Fruit fly (Drosophila melanogaster) whole organism, embryonic: ENCODE results near the gene IFT43.

Source experiments
- Bteb2 ChIP-seq: fragments of 200-800 bp; sonication (Bioruptor generic); optimal IDR thresholded peaks from 2 replicates; lab custom pipeline; 2016; ENCODE audit warnings: missing biosample characterization, missing genetic modification characterization
- CG10267 ChIP-seq: fragments of 200-800 bp; sonication (Bioruptor generic); optimal IDR thresholded peaks from 2 replicates; lab custom pipeline; 2018; ENCODE audit warnings: missing biosample characterization, mild to moderate bottlenecking, missing genetic modification characterization, moderate library complexity
- CG10274 ChIP-seq: fragments of 200-800 bp; sonication (Bioruptor generic); optimal IDR thresholded peaks from 3 replicates; lab custom pipeline; 2017; ENCODE audit warnings: missing biosample characterization, mild to moderate bottlenecking, missing genetic modification characterization
- CG10959 ChIP-seq: fragments of 200-800 bp; sonication (Bioruptor generic); IDR thresholded peaks from 2 replicates; pipeline ENCODE4 v1.3.6; 2022; ENCODE audit warnings: missing biosample characterization, missing genetic modification characterization
- CG11085 ChIP-seq: fragments of 200-800 bp; sonication (Bioruptor generic); IDR thresholded peaks from 2 replicates; pipeline ENCODE4 v1.3.6; 2022; ENCODE audit warnings: missing biosample characterization, missing genetic modification characterization
- CG11456 ChIP-seq: fragments of 200-800 bp; sonication (Bioruptor generic); IDR thresholded peaks from 3 replicates; pipeline ENCODE4 v1.3.6; 2022; ENCODE audit warnings: missing biosample characterization, missing genetic modification characterization
- CG11504 ChIP-seq: fragments of 200-800 bp; sonication (Bioruptor generic); optimal IDR thresholded peaks from 3 replicates; lab custom pipeline; 2019; ENCODE audit warnings: missing biosample characterization, mild to moderate bottlenecking, missing genetic modification characterization, moderate library complexity
- CG11696 ChIP-seq: fragments of 200-800 bp; sonication (Bioruptor generic); IDR thresholded peaks from 2 replicates; pipeline ENCODE4 v1.3.6; 2022; ENCODE audit warnings: missing biosample characterization, missing genetic modification characterization
- CG12219 ChIP-seq: fragments of 200-800 bp; sonication (Bioruptor generic); optimal IDR thresholded peaks from 3 replicates; lab custom pipeline; 2018; ENCODE audit warnings: missing biosample characterization, mild to moderate bottlenecking, missing genetic modification characterization
- CG12769 ChIP-seq: fragments of 200-800 bp; sonication (Bioruptor generic); optimal IDR thresholded peaks from 2 replicates; lab custom pipeline; 2019; ENCODE audit warnings: missing biosample characterization, mild to moderate bottlenecking, missing genetic modification characterization, moderate library complexity
- CG15696 ChIP-seq: fragments of 200-800 bp; sonication (Bioruptor generic); optimal IDR thresholded peaks from 2 replicates; lab custom pipeline; 2019; ENCODE audit warnings: missing biosample characterization, mild to moderate bottlenecking, missing genetic modification characterization, moderate library complexity
- CG1603 ChIP-seq: fragments of 200-800 bp; sonication (Bioruptor generic); optimal IDR thresholded peaks from 2 replicates; lab custom pipeline; 2019; ENCODE audit warnings: missing biosample characterization, mild to moderate bottlenecking, missing genetic modification characterization, moderate library complexity
- CG17568 ChIP-seq: fragments of 200-800 bp; sonication (Bioruptor generic); optimal IDR thresholded peaks from 2 replicates; lab custom pipeline; 2018; ENCODE audit warnings: missing biosample characterization, mild to moderate bottlenecking, missing genetic modification characterization, moderate library complexity
- CG18476 ChIP-seq: fragments of 200-800 bp; sonication (Bioruptor generic); optimal IDR thresholded peaks from 2 replicates; lab custom pipeline; 2016; ENCODE audit warnings: missing biosample characterization, mild to moderate bottlenecking, missing genetic modification characterization
- CG2129 ChIP-seq: fragments of 200-800 bp; sonication (Bioruptor generic); IDR thresholded peaks from 2 replicates; pipeline ENCODE4 v1.3.6; 2022; ENCODE audit warnings: missing biosample characterization, missing genetic modification characterization; ENCODE audit not compliant: partially characterized antibody
- CG2199 ChIP-seq: fragments of 200-800 bp; sonication (Bioruptor generic); IDR thresholded peaks from 3 replicates; pipeline ENCODE4 v1.3.6; 2022; ENCODE audit warnings: missing biosample characterization, missing genetic modification characterization
- CG42726 ChIP-seq: fragments of 200-800 bp; sonication (Bioruptor generic); IDR thresholded peaks from 2 replicates; pipeline ENCODE4 v1.3.6; 2022; ENCODE audit warnings: missing biosample characterization, missing genetic modification characterization; ENCODE audit not compliant: partially characterized antibody
- CG4820 ChIP-seq: fragments of 200-800 bp; sonication (Bioruptor generic); optimal IDR thresholded peaks from 3 replicates; lab custom pipeline; 2016; ENCODE audit warnings: missing biosample characterization, missing genetic modification characterization
- CG5245 ChIP-seq: fragments of 200-800 bp; sonication (Bioruptor generic); optimal IDR thresholded peaks from 3 replicates; lab custom pipeline; 2016; ENCODE audit warnings: missing biosample characterization, missing genetic modification characterization
- CG6254 ChIP-seq: fragments of 200-800 bp; sonication (Bioruptor generic); optimal IDR thresholded peaks from 3 replicates; lab custom pipeline; 2017; ENCODE audit warnings: mild to moderate bottlenecking, missing biosample characterization, missing genetic modification reagents, missing genetic modification characterization
- CG6272 ChIP-seq: fragments of 200-800 bp; sonication (Bioruptor generic); IDR thresholded peaks from 2 replicates; pipeline ENCODE4 v1.3.6; 2022; ENCODE audit warnings: missing biosample characterization, missing genetic modification characterization
- CG7839 ChIP-seq: fragments of 200-800 bp; sonication (Bioruptor generic); optimal IDR thresholded peaks from 3 replicates; lab custom pipeline; 2018; ENCODE audit warnings: missing biosample characterization, mild to moderate bottlenecking, missing genetic modification characterization, moderate library complexity
- CG7987 ChIP-seq: fragments of 200-800 bp; sonication (Bioruptor generic); optimal IDR thresholded peaks from 2 replicates; lab custom pipeline; 2018; ENCODE audit warnings: missing biosample characterization, mild to moderate bottlenecking, missing genetic modification characterization, moderate library complexity
- CG8944 ChIP-seq: fragments of 200-800 bp; sonication (Bioruptor generic); optimal IDR thresholded peaks from 3 replicates; lab custom pipeline; 2016; ENCODE audit warnings: missing biosample characterization, missing genetic modification characterization
- CG9609 ChIP-seq: fragments of 200-800 bp; sonication (Bioruptor generic); optimal IDR thresholded peaks from 3 replicates; lab custom pipeline; 2016; ENCODE audit warnings: missing biosample characterization, missing genetic modification characterization
- CHES-1-like ChIP-seq: fragments of 200-800 bp; sonication (Bioruptor generic); optimal IDR thresholded peaks from 2 replicates; lab custom pipeline; 2016; ENCODE audit warnings: missing biosample characterization, missing genetic modification characterization
- Dad ChIP-seq: fragments of 200-800 bp; sonication (Bioruptor generic); optimal IDR thresholded peaks from 3 replicates; lab custom pipeline; 2016; ENCODE audit warnings: missing biosample characterization, missing genetic modification characterization
- Ets97D ChIP-seq: fragments of 200-800 bp; sonication (Bioruptor generic); optimal IDR thresholded peaks from 3 replicates; lab custom pipeline; 2016; ENCODE audit warnings: missing biosample characterization, missing genetic modification characterization
- HLH3B ChIP-seq: fragments of 200-800 bp; sonication (Bioruptor generic); IDR thresholded peaks from 2 replicates; pipeline ENCODE4 v1.3.6; 2022; ENCODE audit warnings: missing biosample characterization, missing genetic modification characterization
- Kr ChIP-seq: fragments of 200-800 bp; sonication (Bioruptor generic); optimal IDR thresholded peaks from 2 replicates; lab custom pipeline; 2017; ENCODE audit warnings: missing biosample characterization, mild to moderate bottlenecking, missing genetic modification characterization
- MTF-1 ChIP-seq: fragments of 200-800 bp; sonication (Bioruptor generic); optimal IDR thresholded peaks from 2 replicates; lab custom pipeline; 2018; ENCODE audit warnings: missing biosample characterization, mild to moderate bottlenecking, missing genetic modification characterization, borderline replicate concordance
- NFAT ChIP-seq: fragments of 200-800 bp; sonication (Bioruptor generic); IDR thresholded peaks from 2 replicates; pipeline ENCODE4 v1.3.6; 2022; ENCODE audit warnings: missing biosample characterization, missing genetic modification characterization
- Nf-YC ChIP-seq: fragments of 200-800 bp; optimal IDR thresholded peaks from 3 replicates; lab custom pipeline; 2019; ENCODE audit warnings: missing biosample characterization, mild to moderate bottlenecking, missing genetic modification characterization, moderate library complexity
- Oaz ChIP-seq: fragments of 200-800 bp; sonication (Bioruptor generic); IDR thresholded peaks from 2 replicates; pipeline ENCODE4 v1.3.6; 2022; ENCODE audit warnings: missing biosample characterization, missing genetic modification characterization
- Opbp ChIP-seq: fragments of 200-800 bp; sonication (Bioruptor generic); IDR thresholded peaks from 3 replicates; pipeline ENCODE4 v1.3.6; 2022; ENCODE audit warnings: missing biosample characterization, missing genetic modification characterization; ENCODE audit not compliant: partially characterized antibody
- Poxn ChIP-seq: fragments of 200-800 bp; sonication (Bioruptor generic); IDR thresholded peaks from 2 replicates; pipeline ENCODE4 v1.3.6; 2022; ENCODE audit warnings: missing biosample characterization, missing genetic modification characterization
- Rx ChIP-seq: fragments of 200-800 bp; sonication (Bioruptor generic); IDR thresholded peaks from 2 replicates; pipeline ENCODE4 v1.3.6; 2022; ENCODE audit warnings: missing biosample characterization, missing genetic modification characterization
- Scr ChIP-seq: fragments of 200-800 bp; sonication (Bioruptor generic); IDR thresholded peaks from 2 replicates; pipeline ENCODE4 v1.3.6; 2022; ENCODE audit warnings: missing biosample characterization, missing genetic modification characterization; ENCODE audit not compliant: partially characterized antibody
- Sin3A ChIP-seq: fragments of >200 bp; optimal IDR thresholded peaks from 2 replicates; lab custom pipeline; 2018
- ato ChIP-seq: fragments of 200-800 bp; sonication (Bioruptor generic); IDR thresholded peaks from 2 replicates; pipeline ENCODE4 v1.3.6; 2022; ENCODE audit warnings: missing biosample characterization, missing genetic modification characterization; ENCODE audit not compliant: partially characterized antibody
- ems ChIP-seq: fragments of 200-800 bp; sonication (Bioruptor generic); optimal IDR thresholded peaks from 3 replicates; lab custom pipeline; 2016; ENCODE audit warnings: missing biosample characterization, missing genetic modification characterization
- ham ChIP-seq: fragments of 200-800 bp; sonication (Bioruptor generic); IDR thresholded peaks from 2 replicates; pipeline ENCODE4 v1.3.6; 2022; ENCODE audit warnings: missing biosample characterization, missing genetic modification characterization
- nerfin-1 ChIP-seq: fragments of 200-800 bp; sonication (Bioruptor generic); optimal IDR thresholded peaks from 3 replicates; lab custom pipeline; 2019; ENCODE audit warnings: missing biosample characterization, mild to moderate bottlenecking, missing genetic modification characterization, moderate library complexity
- pb ChIP-seq: fragments of 200-800 bp; sonication (Bioruptor generic); optimal IDR thresholded peaks from 3 replicates; lab custom pipeline; 2016; ENCODE audit warnings: missing biosample characterization, missing genetic modification characterization
- so ChIP-seq: fragments of 200-800 bp; sonication (Bioruptor generic); IDR thresholded peaks from 3 replicates; pipeline ENCODE4 v1.3.6; 2022; ENCODE audit warnings: missing biosample characterization, missing genetic modification characterization
- trem ChIP-seq: fragments of 200-800 bp; optimal IDR thresholded peaks from 3 replicates; lab custom pipeline; 2019; ENCODE audit warnings: missing biosample characterization, mild to moderate bottlenecking, missing genetic modification characterization, moderate library complexity
- twi ChIP-seq: fragments of 200-800 bp; optimal IDR thresholded peaks from 2 replicates; lab custom pipeline; 2019; ENCODE audit warnings: missing biosample characterization, mild to moderate bottlenecking, missing genetic modification characterization, moderate library complexity
- usp ChIP-seq: fragments of >200 bp; optimal IDR thresholded peaks from 2 replicates; lab custom pipeline; 2017; ENCODE audit warnings: missing biosample characterization, missing genetic modification characterization
- wor ChIP-seq: fragments of 200-800 bp; sonication (Bioruptor generic); IDR thresholded peaks from 2 replicates; pipeline ENCODE4 v1.3.6; 2022; ENCODE audit warnings: missing biosample characterization, missing genetic modification characterization
- zen2 ChIP-seq: fragments of 200-800 bp; sonication (Bioruptor generic); IDR thresholded peaks from 3 replicates; pipeline ENCODE4 v1.3.6; 2022; ENCODE audit warnings: missing biosample characterization, missing genetic modification characterization; ENCODE audit not compliant: partially characterized antibody

Gene IFT43

DNA sequence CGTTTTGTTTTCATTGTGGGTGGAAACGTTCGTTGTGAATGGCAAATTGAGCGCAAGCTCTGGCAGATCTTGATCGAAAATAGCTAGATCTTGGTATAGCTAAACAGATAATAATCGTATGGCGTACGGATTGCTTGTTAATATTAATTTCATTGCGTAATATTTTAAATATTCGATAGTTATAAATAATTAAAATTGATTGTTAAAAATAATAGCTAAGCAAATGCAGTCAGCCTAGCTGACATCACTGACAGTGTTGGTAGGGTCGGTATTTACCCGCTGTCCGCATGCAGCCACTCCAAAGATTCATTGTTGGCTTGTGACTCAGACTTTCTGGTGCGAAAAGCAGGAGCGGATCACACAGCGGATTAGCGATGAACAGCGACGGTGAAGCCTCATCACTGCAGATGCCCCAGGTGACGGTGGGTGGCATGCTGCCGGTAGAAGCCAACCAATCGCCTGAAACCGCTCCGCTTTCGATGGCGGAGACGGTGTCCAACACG is 9.7 kb upstream of the IFT43 start, which contains the start of the genes CG5776 and spict (continued):
- TF ChIP-seq Oaz (GFP tag; lab: Robert Waterston, UW) (peak; percentile 70; the same call in 1 of the 2 replicates), CG2199 (GFP tag; lab: Robert Waterston, UW) (no peak), MTF-1 (no peak), usp (no peak), CG10274 (GFP tag; lab: Kevin White, UChicago) (no peak), CG10267 (peak; percentile 87), HLH3B (peak; percentile 36; the same call in 1 of the 2 replicates), CG7987 (GFP tag; lab: Kevin White, UChicago) (peak; percentile 21), nerfin-1 (tag; lab: Kevin White, UChicago) (peak; percentile 61), Rx (GFP tag; lab: Robert Waterston, UW) (peak; percentile 69; the same call in 1 of the 2 replicates), Opbp (no peak), CG12769 (tag; lab: Kevin White, UChicago) (peak; percentile 89), CG8944 (GFP tag; lab: Kevin White, UChicago) (peak; percentile 46), CG6272 (GFP tag; lab: Robert Waterston, UW) (peak; percentile 79), trem (peak; percentile 76), Nf-YC (tag; lab: Kevin White, UChicago) (peak; percentile 66), pb (no peak), Scr (GFP tag; lab: Robert Waterston, UW) (peak; percentile 60), Kr (GFP tag; lab: Kevin White, UChicago) (no peak), CG11085 (GFP tag; lab: Robert Waterston, UW) (peak; percentile 51), CG6254 (GFP tag; lab: Kevin White, UChicago) (peak; percentile 53), twi (tag; lab: Kevin White, UChicago) (peak; percentile 69), Poxn (GFP tag; lab: Robert Waterston, UW) (peak; percentile 25; the same call in 1 of the 2 replicates), zen2 (GFP tag; lab: Robert Waterston, UW) (no peak), CHES-1-like (GFP tag; lab: Kevin White, UChicago) (peak; percentile 35), CG17568 (GFP tag; lab: Kevin White, UChicago) (no peak), CG11696 (GFP tag; lab: Robert Waterston, UW) (0 out of 2 replicates have a peak, but pooled peaks have one; percentile 25), so (peak; percentile 57; the same call in 2 of the 3 replicates), CG42726 (no peak), NFAT (GFP tag; lab: Robert Waterston, UW) (peak; percentile 62; the same call in 1 of the 2 replicates), CG12219 (GFP tag; lab: Kevin White, UChicago) (peak; percentile 51), CG11456 (peak; percentile 83), ems (GFP tag; lab: Kevin White, UChicago) (peak; percentile 10), CG10959 (peak; percentile 49), CG18476 (GFP tag; lab: Kevin White, UChicago) (peak; percentile 66), ham (GFP tag; lab: Robert Waterston, UW) (0 out of 2 replicates have a peak, but pooled peaks have one; percentile 36), CG4820 (peak; percentile 33), CG1603 (tag; lab: Kevin White, UChicago) (peak; percentile 87), Sin3A (lab: Kevin White, UChicago) (peak; percentile 87), CG9609 (peak; percentile 27), CG5245 (GFP tag; lab: Kevin White, UChicago) (no peak), Bteb2 (no peak), CG11504 (tag; lab: Kevin White, UChicago) (peak; percentile 77), CG2129 (GFP tag; lab: Robert Waterston, UW) (no peak), wor (peak; percentile 73), Dad (GFP tag; lab: Kevin White, UChicago) (no peak), CG15696 (tag; lab: Kevin White, UChicago) (peak; percentile 61), CG7839 (tag; lab: Kevin White, UChicago) (peak; percentile 69), ato (GFP tag; lab: Robert Waterston, UW) (no peak), Ets97D (GFP tag; lab: Kevin White, UChicago) (peak; percentile 25)
